Worm (Caenorhabditis elegans) whole organism, L1 larva: Measurements from ENCODE around the gene F28H7.8.

ENCODE experiments used
- C04F5.9 ChIP-seq: sonication (generic microtip); optimal IDR thresholded peaks from 2 replicates; lab custom pipeline; 2016; ENCODE audit warnings: missing genetic modification characterization, missing compliant biosample characterization
- C16A3.4 ChIP-seq: fragments of 150-350 bp; optimal IDR thresholded peaks from 2 replicates; lab custom pipeline; 2014; ENCODE audit warnings: missing biosample characterization, missing genetic modification characterization
- F16B12.6 ChIP-seq: fragments of 150-350 bp; optimal IDR thresholded peaks from 2 replicates; lab custom pipeline; 2014; ENCODE audit warnings: missing biosample characterization, missing genetic modification characterization
- aha-1 ChIP-seq: fragments of 150-350 bp; optimal IDR thresholded peaks from 2 replicates; lab custom pipeline; 2014; ENCODE audit warnings: missing biosample characterization, missing genetic modification characterization
- alr-1 ChIP-seq: fragments of 200-800 bp; sonication (Bioruptor generic); optimal IDR thresholded peaks from 2 replicates; lab custom pipeline; 2018; ENCODE audit warnings: borderline replicate concordance, mild to moderate bottlenecking, missing genetic modification characterization, missing compliant biosample characterization
- ama-1 ChIP-seq: fragments of 150-350 bp; optimal IDR thresholded peaks from 2 replicates; lab custom pipeline; 2014
- ceh-8 ChIP-seq: fragments of 200-800 bp; sonication (Bioruptor generic); optimal IDR thresholded peaks from 2 replicates; lab custom pipeline; 2018; ENCODE audit warnings: mild to moderate bottlenecking, missing genetic modification characterization, moderate library complexity, missing compliant biosample characterization
- ceh-82 ChIP-seq, 3 experiments: fragments of 150-350 bp in 1 of 3; sonication (generic microtip) in 2 of 3; optimal IDR thresholded peaks; 2 replicates each; lab custom pipeline; 2014 to 2017; ENCODE audit warnings: missing biosample characterization in 3 of 3, missing genetic modification characterization in 3 of 3
- ceh-88 ChIP-seq: fragments of 200-800 bp; sonication (Bioruptor generic); IDR thresholded peaks from 2 replicates; pipeline ENCODE4 v1.3.6; 2022; ENCODE audit warnings: missing genetic modification characterization, missing compliant biosample characterization
- dpl-1 ChIP-seq, 3 experiments: fragments of 150-350 bp in 2 of 3; sonication (generic microtip) in 1 of 3; optimal IDR thresholded peaks; 2 replicates each; lab custom pipeline; 2014 to 2017; ENCODE audit warnings: missing biosample characterization in 3 of 3, missing genetic modification characterization in 3 of 3, missing genetic modification reagents in 3 of 3
- efl-1 ChIP-seq, 4 experiments: fragments of 150-350 bp; optimal IDR thresholded peaks in 3 of 4; peaks in 1 of 4; 1 replicate in 1 of 4; 2 replicates in 3 of 4; lab custom pipeline; 2014; ENCODE audit warnings: missing biosample characterization in 2 of 4, missing genetic modification characterization in 2 of 4, missing genetic modification reagents in 2 of 4
- elt-3 ChIP-seq, 6 experiments: fragments of 150-350 bp in 1 of 6; sonication (generic microtip); optimal IDR thresholded peaks; 2 replicates each; lab custom pipeline; 2017 to 2018; ENCODE audit warnings: missing biosample characterization in 6 of 6, missing genetic modification characterization in 6 of 6, inconsistent platforms in 1 of 6
- hpl-2 ChIP-seq: fragments of 150-350 bp; optimal IDR thresholded peaks from 2 replicates; lab custom pipeline; 2014; ENCODE audit warnings: missing biosample characterization, missing genetic modification reagents, missing genetic modification characterization
- irx-1 ChIP-seq: sonication (generic microtip); optimal IDR thresholded peaks from 2 replicates; lab custom pipeline; 2016; ENCODE audit warnings: missing genetic modification characterization, missing compliant biosample characterization
- jun-1 ChIP-seq: fragments of 150-350 bp; optimal IDR thresholded peaks from 2 replicates; lab custom pipeline; 2014; ENCODE audit warnings: missing biosample characterization, missing genetic modification reagents, missing genetic modification characterization
- lin-35 ChIP-seq, 2 experiments: fragments of 150-350 bp; optimal IDR thresholded peaks; 2 replicates each; lab custom pipeline; 2014; ENCODE audit warnings: missing biosample characterization in 2 of 2, missing genetic modification characterization in 2 of 2, missing genetic modification reagents in 2 of 2
- lin-39 ChIP-seq: fragments of 150-350 bp; optimal IDR thresholded peaks from 2 replicates; lab custom pipeline; 2014; ENCODE audit warnings: missing biosample characterization, missing genetic modification reagents, missing genetic modification characterization
- lir-3 ChIP-seq: sonication (generic microtip); optimal IDR thresholded peaks from 2 replicates; lab custom pipeline; 2016; ENCODE audit warnings: mild to moderate bottlenecking, missing genetic modification characterization, moderate library complexity, missing compliant biosample characterization; ENCODE audit not compliant: poor library complexity
- lsy-2 ChIP-seq, 2 experiments: fragments of 150-350 bp; optimal IDR thresholded peaks; 2 replicates each; lab custom pipeline; 2014; ENCODE audit warnings: missing biosample characterization in 2 of 2, missing genetic modification characterization in 2 of 2
- mdl-1 ChIP-seq, 2 experiments: fragments of 150-350 bp; optimal IDR thresholded peaks; 2 replicates each; lab custom pipeline; 2014 to 2017; ENCODE audit warnings: missing biosample characterization in 2 of 2, missing genetic modification characterization in 2 of 2, inconsistent platforms in 1 of 2
- nhr-19 ChIP-seq: fragments of 200-800 bp; sonication (Bioruptor generic); conservative IDR thresholded peaks from 2 replicates; pipeline ENCODE4 v1.3.6; 2022; ENCODE audit warnings: missing genetic modification characterization, missing compliant biosample characterization
- nhr-20 ChIP-seq: sonication (generic microtip); optimal IDR thresholded peaks from 2 replicates; lab custom pipeline; 2016; ENCODE audit warnings: mild to moderate bottlenecking, missing genetic modification characterization, missing compliant biosample characterization
- nhr-237 ChIP-seq: fragments of 150-350 bp; optimal IDR thresholded peaks from 2 replicates; lab custom pipeline; 2014; ENCODE audit warnings: missing biosample characterization, missing genetic modification characterization
- nhr-76 ChIP-seq: sonication (generic microtip); optimal IDR thresholded peaks from 2 replicates; lab custom pipeline; 2017; ENCODE audit warnings: missing biosample characterization, missing genetic modification characterization
- nhr-77 ChIP-seq: fragments of 150-350 bp; optimal IDR thresholded peaks from 2 replicates; lab custom pipeline; 2014; ENCODE audit warnings: missing biosample characterization, missing genetic modification characterization
- nhr-85 ChIP-seq: sonication (generic microtip); peaks from one replicate; lab custom pipeline; 2016; ENCODE audit warnings: missing genetic modification characterization, inconsistent platforms, missing compliant biosample characterization
- rnt-1 ChIP-seq: sonication (generic microtip); optimal IDR thresholded peaks from 2 replicates; lab custom pipeline; 2016; ENCODE audit warnings: mild to moderate bottlenecking, missing genetic modification characterization, moderate library complexity, missing compliant biosample characterization
- snu-23 ChIP-seq: sonication (generic microtip); optimal IDR thresholded peaks from 2 replicates; lab custom pipeline; 2016; ENCODE audit warnings: missing genetic modification characterization, missing compliant biosample characterization
- sox-4 ChIP-seq: sonication (generic microtip); optimal IDR thresholded peaks from 2 replicates; lab custom pipeline; 2016; ENCODE audit warnings: missing genetic modification characterization, missing compliant biosample characterization
- sup-37 ChIP-seq: fragments of 200-800 bp; sonication (Bioruptor generic); optimal IDR thresholded peaks from 2 replicates; lab custom pipeline; 2018; ENCODE audit warnings: mild to moderate bottlenecking, missing genetic modification characterization, missing compliant biosample characterization
- swsn-7 ChIP-seq: sonication (generic microtip); optimal IDR thresholded peaks from 2 replicates; lab custom pipeline; 2016; ENCODE audit warnings: missing genetic modification characterization, missing compliant biosample characterization
- tbx-2 ChIP-seq: sonication (generic microtip); optimal IDR thresholded peaks from 2 replicates; lab custom pipeline; 2016; ENCODE audit warnings: missing genetic modification characterization, missing compliant biosample characterization
- unc-130 ChIP-seq: fragments of 150-350 bp; optimal IDR thresholded peaks from 2 replicates; lab custom pipeline; 2017; ENCODE audit warnings: missing biosample characterization, missing genetic modification characterization, inconsistent platforms
- unc-62 ChIP-seq: fragments of 150-350 bp; optimal IDR thresholded peaks from 2 replicates; lab custom pipeline; 2014; ENCODE audit warnings: missing biosample characterization, missing genetic modification reagents, missing genetic modification characterization
- vab-15 ChIP-seq: sonication (generic microtip); optimal IDR thresholded peaks from 2 replicates; lab custom pipeline; 2017; ENCODE audit warnings: missing genotype, mild to moderate bottlenecking, missing genetic modification characterization, missing compliant biosample characterization
- xbp-1 ChIP-seq: sonication (generic microtip); optimal IDR thresholded peaks from 2 replicates; lab custom pipeline; 2016; ENCODE audit warnings: missing genetic modification characterization, missing compliant biosample characterization
- zip-4 ChIP-seq: fragments of 200-800 bp; sonication (Bioruptor generic); optimal IDR thresholded peaks from 2 replicates; lab custom pipeline; 2018; ENCODE audit warnings: mild to moderate bottlenecking, missing genetic modification characterization, moderate library complexity, missing compliant biosample characterization
- ztf-4 ChIP-seq: fragments of 150-350 bp; optimal IDR thresholded peaks from 2 replicates; lab custom pipeline; 2014; ENCODE audit warnings: missing biosample characterization, missing genetic modification characterization

F28H7.8 gene

DNA sequence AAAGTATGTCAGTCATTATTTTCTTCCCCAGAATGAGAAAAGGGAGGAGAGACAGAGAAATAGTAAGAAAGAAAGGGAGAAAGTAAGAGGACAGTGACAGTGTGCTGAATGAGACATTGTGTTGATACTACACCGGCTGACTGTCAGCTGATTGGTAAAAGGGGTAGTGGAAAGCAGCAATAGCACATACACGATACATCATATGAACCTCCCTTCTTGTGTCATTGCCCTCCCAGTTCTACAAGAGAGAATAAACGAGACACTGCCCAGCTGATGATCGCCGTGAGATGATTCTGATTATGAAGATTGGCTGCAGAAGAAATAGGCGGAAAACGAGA is 39.0 kb upstream of the F28H7.8 start (continued):
- TF ChIP-seq zip-4 (GFP tag; lab: Kevin White, UChicago) (peak; percentile 1), mdl-1 (tag; optimal IDR thresholded peaks at IDR 0.05; lab: Kevin White, UChicago) (peak in 1 of 2 experiments; percentile 97), sox-4 (tag; lab: Kevin White, UChicago) (peak; percentile 72), ceh-82 (tag; optimal IDR thresholded peaks at IDR 0.05; lab: Kevin White, UChicago) (no peak), nhr-19 (GFP tag; lab: Robert Waterston, UW) (peak; percentile 80), swsn-7 (tag; lab: Kevin White, UChicago) (peak; percentile 50), nhr-20 (tag; lab: Kevin White, UChicago) (peak; percentile 96), C16A3.4 (tag; lab: Kevin White, UChicago) (peak; percentile 85), alr-1 (tag; lab: Kevin White, UChicago) (no peak), vab-15 (tag; lab: Kevin White, UChicago) (peak; percentile 71), lir-3 (tag; lab: Kevin White, UChicago) (peak; percentile 82), ceh-88 (no peak), xbp-1 (tag; lab: Kevin White, UChicago) (peak; percentile 51), C04F5.9 (tag; lab: Kevin White, UChicago) (no peak), nhr-76 (tag; lab: Kevin White, UChicago) (no peak), jun-1 (tag; lab: Kevin White, UChicago) (peak; percentile 25), nhr-77 (tag; lab: Kevin White, UChicago) (no peak), unc-62 (GFP tag; lab: Kevin White, UChicago) (no peak), nhr-85 (tag; lab: Kevin White, UChicago) (peak; percentile 99), ztf-4 (peak; percentile 46), aha-1 (tag; lab: Kevin White, UChicago) (peak; percentile 32), irx-1 (peak; percentile 64), lin-39 (tag; lab: Kevin White, UChicago) (peak; percentile 20), ceh-8 (GFP tag; lab: Kevin White, UChicago) (no peak), dpl-1 (GFP tag; optimal IDR thresholded peaks at IDR 0.05; lab: Kevin White, UChicago) (peak; percentile 29 to 63 (median 30)), tbx-2 (peak; percentile 84), F16B12.6 (tag; lab: Kevin White, UChicago) (no peak), efl-1 (optimal IDR thresholded peaks at IDR 0.05; lab: Kevin White, UChicago) (peak; percentile 35 to 44), efl-1 (GFP tag; optimal IDR thresholded peaks at IDR 0.05 in 1 of 2; lab: Kevin White, UChicago) (peak; percentile 37 to 94), snu-23 (GFP tag; lab: Kevin White, UChicago) (peak; percentile 85), lin-35 (GFP tag; optimal IDR thresholded peaks at IDR 0.05; lab: Kevin White, UChicago) (peak; percentile 49 to 89), unc-130 (tag; lab: Kevin White, UChicago) (peak; percentile 86)
- TF ChIP-seq, all 84 proteins: peak for 42

DNA sequence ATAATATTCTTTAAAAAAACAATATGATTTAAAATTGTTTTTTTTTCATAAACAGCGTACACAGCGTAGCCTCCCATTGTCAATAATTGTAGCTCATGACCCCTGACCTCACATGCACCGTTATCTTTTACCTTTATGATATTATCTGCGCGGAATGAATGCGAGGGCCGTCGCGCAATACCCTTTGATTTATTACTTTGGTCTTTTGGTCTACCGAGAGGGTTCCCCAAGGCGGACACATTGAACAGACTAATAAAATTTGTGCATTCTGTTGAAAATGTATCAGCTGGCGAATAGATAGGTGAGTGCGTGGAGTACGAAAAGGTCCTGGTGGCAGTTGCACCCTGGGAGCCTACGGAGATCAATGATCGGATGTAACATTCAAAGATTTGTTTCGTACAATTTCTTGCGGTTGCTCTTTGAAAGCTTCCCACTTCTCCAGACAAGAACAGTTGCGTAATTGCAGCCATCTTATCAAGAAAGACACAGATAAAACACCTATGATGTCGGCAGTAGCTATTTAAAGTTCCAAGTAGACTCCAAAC is 38.4 kb upstream of the F28H7.8 start:
- TF ChIP-seq swsn-7 (tag; lab: Kevin White, UChicago) (no peak), ama-1 (lab: Kevin White, UChicago) (no peak), rnt-1 (tag; lab: Kevin White, UChicago) (no peak), vab-15 (tag; lab: Kevin White, UChicago) (no peak), nhr-237 (tag; lab: Kevin White, UChicago) (no peak), sup-37 (no peak), jun-1 (tag; lab: Kevin White, UChicago) (no peak), C04F5.9 (tag; lab: Kevin White, UChicago) (no peak), nhr-20 (tag; lab: Kevin White, UChicago) (no peak)

DNA sequence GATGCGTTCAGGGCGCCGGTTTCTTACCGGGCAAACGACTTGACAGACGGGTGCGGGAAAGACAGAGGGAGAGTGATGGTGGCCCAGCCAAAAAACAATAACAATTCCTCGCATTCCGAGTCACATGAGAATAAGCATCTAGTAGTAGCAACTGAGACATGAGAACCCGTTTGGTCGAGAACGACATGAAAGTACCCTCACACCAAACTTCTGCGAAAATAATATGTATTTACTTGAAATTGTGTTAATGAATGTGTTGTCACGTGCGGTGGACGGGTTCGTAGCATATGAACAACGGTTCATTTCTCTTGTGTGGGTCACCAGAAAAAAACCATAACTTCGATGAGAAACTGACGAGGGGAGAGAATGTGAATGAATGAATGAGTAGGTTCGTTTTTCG is 37.9 kb upstream of the F28H7.8 start:
- TF ChIP-seq hpl-2, result no peak
- TF ChIP-seq mdl-1 (tag; optimal IDR thresholded peaks at IDR 0.05; lab: Kevin White, UChicago), result peak in 1 of 2 experiments; percentile 40
- no peak for TF ChIP-seq efl-1 (optimal IDR thresholded peaks at IDR 0.05; lab: Kevin White, UChicago)
- peak in 1 of 2 experiments; percentile 49 for TF ChIP-seq efl-1 (GFP tag; optimal IDR thresholded peaks at IDR 0.05 in 1 of 2; lab: Kevin White, UChicago)
- TF ChIP-seq elt-3 (tag; optimal IDR thresholded peaks at IDR 0.05; lab: Kevin White, UChicago), result no peak
- no peak for TF ChIP-seq irx-1
- no peak for TF ChIP-seq zip-4 (GFP tag; lab: Kevin White, UChicago)
- no peak for TF ChIP-seq nhr-76 (tag; lab: Kevin White, UChicago)
- TF ChIP-seq nhr-20 (tag; lab: Kevin White, UChicago), result peak; percentile 5
- peak in 1 of 2 experiments; percentile 56 for TF ChIP-seq lin-35 (GFP tag; optimal IDR thresholded peaks at IDR 0.05; lab: Kevin White, UChicago)
- TF ChIP-seq nhr-237 (tag; lab: Kevin White, UChicago), result no peak
- no peak for TF ChIP-seq swsn-7 (tag; lab: Kevin White, UChicago)
- no peak for TF ChIP-seq lsy-2 (tag; optimal IDR thresholded peaks at IDR 0.05; lab: Kevin White, UChicago)
